Worm (Caenorhabditis elegans) whole organism, L1 larva: Measurements from ENCODE around the gene Y75B8A.19.

ENCODE experiments used
- C16A3.4 ChIP-seq: fragments of 150-350 bp; optimal IDR thresholded peaks from 2 replicates; lab custom pipeline; 2014; ENCODE audit warnings: missing biosample characterization, missing genetic modification characterization
- F16B12.6 ChIP-seq: fragments of 150-350 bp; optimal IDR thresholded peaks from 2 replicates; lab custom pipeline; 2014; ENCODE audit warnings: missing biosample characterization, missing genetic modification characterization
- Y116A8C.19 ChIP-seq: sonication (generic microtip); optimal IDR thresholded peaks from 2 replicates; lab custom pipeline; 2016; ENCODE audit warnings: missing compliant biosample characterization, missing genetic modification characterization, borderline replicate concordance
- aha-1 ChIP-seq: fragments of 150-350 bp; optimal IDR thresholded peaks from 2 replicates; lab custom pipeline; 2014; ENCODE audit warnings: missing biosample characterization, missing genetic modification characterization
- alr-1 ChIP-seq: fragments of 200-800 bp; sonication (Bioruptor generic); optimal IDR thresholded peaks from 2 replicates; lab custom pipeline; 2018; ENCODE audit warnings: borderline replicate concordance, mild to moderate bottlenecking, missing genetic modification characterization, missing compliant biosample characterization
- aly-2 ChIP-seq: fragments of 150-350 bp; optimal IDR thresholded peaks from 2 replicates; lab custom pipeline; 2014; ENCODE audit warnings: missing biosample characterization, missing genetic modification characterization
- ama-1 ChIP-seq: fragments of 150-350 bp; optimal IDR thresholded peaks from 2 replicates; lab custom pipeline; 2014
- ceh-63 ChIP-seq: fragments of 200-800 bp; sonication (Bioruptor generic); optimal IDR thresholded peaks from 2 replicates; lab custom pipeline; 2018; ENCODE audit warnings: mild to moderate bottlenecking, missing genetic modification characterization, missing compliant biosample characterization
- ceh-8 ChIP-seq: fragments of 200-800 bp; sonication (Bioruptor generic); optimal IDR thresholded peaks from 2 replicates; lab custom pipeline; 2018; ENCODE audit warnings: mild to moderate bottlenecking, missing genetic modification characterization, moderate library complexity, missing compliant biosample characterization
- ceh-82 ChIP-seq, 3 experiments: fragments of 150-350 bp in 1 of 3; sonication (generic microtip) in 2 of 3; optimal IDR thresholded peaks; 2 replicates each; lab custom pipeline; 2014 to 2017; ENCODE audit warnings: missing biosample characterization in 3 of 3, missing genetic modification characterization in 3 of 3
- ceh-90 ChIP-seq: sonication (generic microtip); optimal IDR thresholded peaks from 2 replicates; lab custom pipeline; 2016; ENCODE audit warnings: missing genetic modification characterization, missing compliant biosample characterization
- dpl-1 ChIP-seq, 3 experiments: fragments of 150-350 bp in 2 of 3; sonication (generic microtip) in 1 of 3; optimal IDR thresholded peaks; 2 replicates each; lab custom pipeline; 2014 to 2017; ENCODE audit warnings: missing biosample characterization in 3 of 3, missing genetic modification characterization in 3 of 3, missing genetic modification reagents in 3 of 3
- dsc-1 ChIP-seq: sonication (generic microtip); optimal IDR thresholded peaks from 2 replicates; lab custom pipeline; 2016; ENCODE audit warnings: mild to moderate bottlenecking, missing genetic modification characterization, missing compliant biosample characterization
- efl-3 ChIP-seq: fragments of 200-800 bp; sonication (Bioruptor generic); optimal IDR thresholded peaks from 2 replicates; lab custom pipeline; 2018; ENCODE audit warnings: mild to moderate bottlenecking, missing genetic modification characterization, missing compliant biosample characterization
- egl-13 ChIP-seq: sonication (generic microtip); optimal IDR thresholded peaks from 2 replicates; lab custom pipeline; 2016; ENCODE audit warnings: missing genotype, missing genetic modification reagents, missing genetic modification characterization, missing compliant biosample characterization
- elt-2 ChIP-seq: sonication (generic microtip); optimal IDR thresholded peaks from 2 replicates; lab custom pipeline; 2016; ENCODE audit warnings: missing genetic modification characterization, mild to moderate bottlenecking, inconsistent platforms, missing compliant biosample characterization, missing genetic modification reagents
- elt-3 ChIP-seq, 6 experiments: fragments of 150-350 bp in 1 of 6; sonication (generic microtip); optimal IDR thresholded peaks; 2 replicates each; lab custom pipeline; 2017 to 2018; ENCODE audit warnings: missing biosample characterization in 6 of 6, missing genetic modification characterization in 6 of 6, inconsistent platforms in 1 of 6
- ets-5 ChIP-seq: fragments of 200-800 bp; sonication (Bioruptor generic); IDR thresholded peaks from 2 replicates; pipeline ENCODE4 v1.3.6; 2022; ENCODE audit warnings: missing genetic modification characterization, missing compliant biosample characterization
- fkh-10 ChIP-seq: sonication (generic microtip); optimal IDR thresholded peaks from 2 replicates; lab custom pipeline; 2017; ENCODE audit warnings: missing biosample characterization, missing genetic modification reagents, missing genetic modification characterization
- fkh-8 ChIP-seq: sonication (generic microtip); optimal IDR thresholded peaks from 2 replicates; lab custom pipeline; 2016; ENCODE audit warnings: mild to moderate bottlenecking, missing genetic modification characterization, missing compliant biosample characterization
- grh-1 ChIP-seq: fragments of 200-800 bp; sonication (Bioruptor generic); IDR thresholded peaks from 2 replicates; pipeline ENCODE4 v1.3.6; 2022; ENCODE audit warnings: missing genetic modification reagents, missing genetic modification characterization, missing compliant biosample characterization
- hlh-4 ChIP-seq: sonication (generic microtip); optimal IDR thresholded peaks from 2 replicates; lab custom pipeline; 2016; ENCODE audit warnings: mild to moderate bottlenecking, missing genetic modification characterization, missing compliant biosample characterization
- hpl-2 ChIP-seq: fragments of 150-350 bp; optimal IDR thresholded peaks from 2 replicates; lab custom pipeline; 2014; ENCODE audit warnings: missing biosample characterization, missing genetic modification reagents, missing genetic modification characterization
- irx-1 ChIP-seq: sonication (generic microtip); optimal IDR thresholded peaks from 2 replicates; lab custom pipeline; 2016; ENCODE audit warnings: missing genetic modification characterization, missing compliant biosample characterization
- isw-1 ChIP-seq: fragments of 200-800 bp; sonication (Bioruptor generic); IDR thresholded peaks from 2 replicates; pipeline ENCODE4 v1.3.6; 2022; ENCODE audit warnings: missing genetic modification characterization, missing compliant biosample characterization
- lin-13 ChIP-seq: fragments of 150-350 bp; optimal IDR thresholded peaks from 2 replicates; lab custom pipeline; 2014; ENCODE audit warnings: missing biosample characterization, missing genetic modification reagents, missing genetic modification characterization
- lin-15B ChIP-seq: fragments of 150-350 bp; sonication (generic microtip); optimal IDR thresholded peaks from 3 replicates; lab custom pipeline; 2014; ENCODE audit warnings: missing biosample characterization, missing genetic modification characterization
- lin-35 ChIP-seq, 2 experiments: fragments of 150-350 bp; optimal IDR thresholded peaks; 2 replicates each; lab custom pipeline; 2014; ENCODE audit warnings: missing biosample characterization in 2 of 2, missing genetic modification characterization in 2 of 2, missing genetic modification reagents in 2 of 2
- lir-3 ChIP-seq: sonication (generic microtip); optimal IDR thresholded peaks from 2 replicates; lab custom pipeline; 2016; ENCODE audit warnings: mild to moderate bottlenecking, missing genetic modification characterization, moderate library complexity, missing compliant biosample characterization; ENCODE audit not compliant: poor library complexity
- mab-9 ChIP-seq: fragments of 200-800 bp; sonication (Bioruptor generic); IDR thresholded peaks from 2 replicates; pipeline ENCODE4 v1.3.6; 2022; ENCODE audit warnings: missing genetic modification reagents, missing genetic modification characterization, missing compliant biosample characterization
- mep-1 ChIP-seq: fragments of 150-350 bp; optimal IDR thresholded peaks from 2 replicates; lab custom pipeline; 2014; ENCODE audit warnings: missing biosample characterization, missing genetic modification characterization
- nhr-11 ChIP-seq: fragments of 150-350 bp; optimal IDR thresholded peaks from 2 replicates; lab custom pipeline; 2014; ENCODE audit warnings: missing biosample characterization, missing genetic modification characterization
- nhr-12 ChIP-seq: sonication (generic microtip); optimal IDR thresholded peaks from 2 replicates; lab custom pipeline; 2017; ENCODE audit warnings: missing biosample characterization, missing genetic modification characterization
- nhr-19 ChIP-seq: fragments of 200-800 bp; sonication (Bioruptor generic); conservative IDR thresholded peaks from 2 replicates; pipeline ENCODE4 v1.3.6; 2022; ENCODE audit warnings: missing genetic modification characterization, missing compliant biosample characterization
- nhr-20 ChIP-seq: sonication (generic microtip); optimal IDR thresholded peaks from 2 replicates; lab custom pipeline; 2016; ENCODE audit warnings: mild to moderate bottlenecking, missing genetic modification characterization, missing compliant biosample characterization
- nhr-237 ChIP-seq: fragments of 150-350 bp; optimal IDR thresholded peaks from 2 replicates; lab custom pipeline; 2014; ENCODE audit warnings: missing biosample characterization, missing genetic modification characterization
- nhr-28 ChIP-seq: fragments of 150-350 bp; optimal IDR thresholded peaks from 2 replicates; lab custom pipeline; 2014; ENCODE audit warnings: missing biosample characterization, missing genetic modification characterization
- nhr-77 ChIP-seq: fragments of 150-350 bp; optimal IDR thresholded peaks from 2 replicates; lab custom pipeline; 2014; ENCODE audit warnings: missing biosample characterization, missing genetic modification characterization
- nhr-85 ChIP-seq: sonication (generic microtip); peaks from one replicate; lab custom pipeline; 2016; ENCODE audit warnings: missing genetic modification characterization, inconsistent platforms, missing compliant biosample characterization
- nhr-90 ChIP-seq: sonication (generic microtip); optimal IDR thresholded peaks from 2 replicates; lab custom pipeline; 2016; ENCODE audit warnings: mild to moderate bottlenecking, missing genetic modification characterization, missing compliant biosample characterization; ENCODE audit not compliant: poor library complexity
- rnt-1 ChIP-seq: sonication (generic microtip); optimal IDR thresholded peaks from 2 replicates; lab custom pipeline; 2016; ENCODE audit warnings: mild to moderate bottlenecking, missing genetic modification characterization, moderate library complexity, missing compliant biosample characterization
- snu-23 ChIP-seq: sonication (generic microtip); optimal IDR thresholded peaks from 2 replicates; lab custom pipeline; 2016; ENCODE audit warnings: missing genetic modification characterization, missing compliant biosample characterization
- sox-4 ChIP-seq: sonication (generic microtip); optimal IDR thresholded peaks from 2 replicates; lab custom pipeline; 2016; ENCODE audit warnings: missing genetic modification characterization, missing compliant biosample characterization
- sup-37 ChIP-seq: fragments of 200-800 bp; sonication (Bioruptor generic); optimal IDR thresholded peaks from 2 replicates; lab custom pipeline; 2018; ENCODE audit warnings: mild to moderate bottlenecking, missing genetic modification characterization, missing compliant biosample characterization
- swsn-7 ChIP-seq: sonication (generic microtip); optimal IDR thresholded peaks from 2 replicates; lab custom pipeline; 2016; ENCODE audit warnings: missing genetic modification characterization, missing compliant biosample characterization
- tbx-2 ChIP-seq: sonication (generic microtip); optimal IDR thresholded peaks from 2 replicates; lab custom pipeline; 2016; ENCODE audit warnings: missing genetic modification characterization, missing compliant biosample characterization
- unc-130 ChIP-seq: fragments of 150-350 bp; optimal IDR thresholded peaks from 2 replicates; lab custom pipeline; 2017; ENCODE audit warnings: missing biosample characterization, missing genetic modification characterization, inconsistent platforms
- unc-62 ChIP-seq: fragments of 150-350 bp; optimal IDR thresholded peaks from 2 replicates; lab custom pipeline; 2014; ENCODE audit warnings: missing biosample characterization, missing genetic modification reagents, missing genetic modification characterization
- unc-86 ChIP-seq: sonication (generic microtip); optimal IDR thresholded peaks from 2 replicates; lab custom pipeline; 2016; ENCODE audit warnings: missing genetic modification characterization, missing compliant biosample characterization
- vab-15 ChIP-seq: sonication (generic microtip); optimal IDR thresholded peaks from 2 replicates; lab custom pipeline; 2017; ENCODE audit warnings: missing genotype, mild to moderate bottlenecking, missing genetic modification characterization, missing compliant biosample characterization
- xbp-1 ChIP-seq: sonication (generic microtip); optimal IDR thresholded peaks from 2 replicates; lab custom pipeline; 2016; ENCODE audit warnings: missing genetic modification characterization, missing compliant biosample characterization
- zag-1 ChIP-seq: fragments of 150-350 bp; optimal IDR thresholded peaks from 2 replicates; lab custom pipeline; 2014; ENCODE audit warnings: missing biosample characterization, missing genetic modification characterization
- ztf-11 ChIP-seq, 2 experiments: sonication (generic microtip); optimal IDR thresholded peaks; 2 replicates each; lab custom pipeline; 2016 to 2017; ENCODE audit warnings: missing genetic modification characterization in 2 of 2, missing biosample characterization in 1 of 2, missing compliant biosample characterization in 1 of 2

The Y75B8A.19 gene

DNA sequence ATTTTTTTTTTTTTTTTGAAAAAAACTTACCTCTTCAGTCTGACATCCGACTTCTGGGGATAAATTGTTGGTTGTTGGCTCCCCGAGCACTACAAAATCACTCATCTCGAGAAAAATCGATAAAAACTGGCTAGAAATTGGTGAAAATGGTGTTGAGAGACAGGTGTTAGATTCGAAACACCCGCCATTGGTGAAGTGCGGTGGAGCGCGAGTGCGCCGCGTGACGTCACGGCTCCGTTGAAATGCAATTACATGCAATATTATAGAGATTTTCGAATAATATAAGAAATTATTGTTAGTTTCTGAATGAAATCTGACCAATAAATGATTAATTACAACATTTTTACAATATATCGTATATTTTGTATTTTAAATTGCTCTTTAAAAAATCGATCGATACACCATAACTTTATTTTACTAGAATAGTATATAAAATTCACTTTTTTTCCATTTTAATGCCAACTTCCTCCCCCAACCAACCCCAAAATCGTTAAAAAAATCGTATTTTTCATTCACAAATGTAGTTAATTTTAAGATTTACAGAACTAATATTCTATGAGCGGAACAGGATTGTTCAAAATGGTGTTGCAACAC is at the start of gene Y75B8A.19, which contains the start of gene Y75B8A.18:
Gene Y75B8A.19 (plus strand): TSS at position 544 of the 594 bp plus-strand sequence.
Gene Y75B8A.18 (minus strand): TSS at position 142 of the 594 bp plus-strand sequence.
- TF ChIP-seq xbp-1 (peak; percentile 69), alr-1 (tag; lab: Kevin White, UChicago) (no peak), nhr-85 (no peak), ceh-63 (no peak), elt-2 (tag; lab: Kevin White, UChicago) (no peak), mep-1 (tag; lab: Kevin White, UChicago) (peak; percentile 60), ama-1 (lab: Kevin White, UChicago) (no peak), efl-3 (GFP tag; lab: Kevin White, UChicago) (no peak), sox-4 (no peak), nhr-11 (no peak), rnt-1 (tag; lab: Kevin White, UChicago) (peak; percentile 75), sup-37 (GFP tag; lab: Kevin White, UChicago) (no peak), nhr-19 (GFP tag; lab: Robert Waterston, UW) (peak; percentile 69), nhr-77 (tag; lab: Kevin White, UChicago) (no peak), irx-1 (tag; lab: Kevin White, UChicago) (peak; percentile 24), mab-9 (GFP tag; lab: Robert Waterston, UW) (peak; percentile 49; the same call in 1 of the 2 replicates), ceh-82 (tag; optimal IDR thresholded peaks at IDR 0.05; lab: Kevin White, UChicago) (peak in 2 of 3 experiments; percentile 39 to 78), lin-35 (GFP tag; optimal IDR thresholded peaks at IDR 0.05; lab: Kevin White, UChicago) (peak; percentile 94 to 97), egl-13 (peak; percentile 38), unc-86 (peak; percentile 58), hlh-4 (tag; lab: Kevin White, UChicago) (no peak), elt-3 (tag; optimal IDR thresholded peaks at IDR 0.05; lab: Kevin White, UChicago) (no peak), C16A3.4 (peak; percentile 71), swsn-7 (tag; lab: Kevin White, UChicago) (peak; percentile 54), snu-23 (GFP tag; lab: Kevin White, UChicago) (peak; percentile 68), lin-13 (GFP tag; lab: Kevin White, UChicago) (no peak), nhr-28 (tag; lab: Kevin White, UChicago) (no peak), nhr-12 (tag; lab: Kevin White, UChicago) (no peak), ceh-8 (peak; percentile 4), F16B12.6 (peak; percentile 50), lir-3 (tag; lab: Kevin White, UChicago) (no peak), zag-1 (no peak), nhr-90 (tag; lab: Kevin White, UChicago) (peak; percentile 54), nhr-20 (peak; percentile 47), ceh-90 (no peak), vab-15 (tag; lab: Kevin White, UChicago) (peak; percentile 18), grh-1 (GFP tag; lab: Robert Waterston, UW) (no peak), Y116A8C.19 (tag; lab: Kevin White, UChicago) (no peak), unc-130 (tag; lab: Kevin White, UChicago) (peak; percentile 48), unc-62 (GFP tag; lab: Kevin White, UChicago) (no peak), aly-2 (no peak), lin-15B (tag; lab: Kevin White, UChicago) (peak; percentile 59), nhr-237 (tag; lab: Kevin White, UChicago) (no peak), aha-1 (tag; lab: Kevin White, UChicago) (no peak), isw-1 (GFP tag; lab: Robert Waterston, UW) (peak; percentile 71), ets-5 (no peak), ztf-11 (tag; optimal IDR thresholded peaks at IDR 0.05; lab: Kevin White, UChicago) (peak in 1 of 2 experiments; percentile 14), hpl-2 (GFP tag; lab: Kevin White, UChicago) (no peak), fkh-8 (tag; lab: Kevin White, UChicago) (peak; percentile 67), dpl-1 (GFP tag; optimal IDR thresholded peaks at IDR 0.05; lab: Kevin White, UChicago) (peak; percentile 89 to 94 (median 92)), tbx-2 (tag; lab: Kevin White, UChicago) (peak; percentile 71), fkh-10 (GFP tag; lab: Kevin White, UChicago) (peak; percentile 24), dsc-1 (tag; lab: Kevin White, UChicago) (peak; percentile 53)
